Fruit fly (Drosophila melanogaster) S2 (cell line): ENCODE results near the gene CG46314.

ENCODE experiments used
- CG8478 ChIP-seq: fragments of >200 bp; optimal IDR thresholded peaks from 2 replicates; lab custom pipeline; 2018
- CTCF ChIP-seq, 2 experiments: fragments of >200 bp; optimal IDR thresholded peaks; 2 replicates each; lab custom pipeline; 2018

DNA sequence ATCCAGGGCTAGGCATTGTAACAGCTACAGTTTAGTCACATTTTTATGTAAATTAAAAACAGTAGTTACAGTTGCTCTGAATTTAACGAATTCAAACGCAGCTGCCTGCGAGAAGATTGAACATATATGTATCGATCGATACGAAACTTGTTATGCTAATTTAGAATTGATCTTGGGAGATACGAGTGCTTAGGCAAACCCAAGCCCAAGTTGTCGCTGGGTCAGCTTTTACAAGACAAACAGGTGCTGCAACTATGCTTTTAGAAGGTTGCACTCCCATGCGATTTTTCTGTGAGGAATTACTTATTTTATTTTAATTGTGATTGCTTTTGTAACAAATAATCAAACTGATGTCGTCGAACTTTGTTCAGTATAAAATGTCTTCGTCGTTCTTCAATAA, 2.6 kb downstream of the CG46314 start:
- no peak for TF ChIP-seq CG8478
- TF ChIP-seq CTCF (optimal IDR thresholded peaks at IDR 0.05; lab: Kevin White, UChicago) = no peak
